Worm (Caenorhabditis elegans) whole organism, L2 larva: ENCODE measurements around the gene mcm-10.

Experiments
- F13H6.1 ChIP-seq: sonication (generic microtip); optimal IDR thresholded peaks from 2 replicates; lab custom pipeline; 2016; ENCODE audit warnings: missing genetic modification characterization, missing compliant biosample characterization
- aly-2 ChIP-seq: fragments of 150-350 bp; optimal IDR thresholded peaks from 2 replicates; lab custom pipeline; 2014; ENCODE audit warnings: missing biosample characterization, missing genetic modification characterization
- ama-1 ChIP-seq: fragments of 150-350 bp; optimal IDR thresholded peaks from 2 replicates; lab custom pipeline; 2018; ENCODE audit warnings: inconsistent platforms
- dmd-4 ChIP-seq: sonication (generic microtip); optimal IDR thresholded peaks from 2 replicates; lab custom pipeline; 2017; ENCODE audit warnings: missing biosample characterization, missing genetic modification characterization
- lin-39 ChIP-seq: fragments of 150-350 bp; optimal IDR thresholded peaks from 2 replicates; lab custom pipeline; 2014; ENCODE audit warnings: missing biosample characterization, missing genetic modification reagents, missing genetic modification characterization
- lsy-2 ChIP-seq, 2 experiments: fragments of 150-350 bp in 1 of 2; sonication (generic microtip) in 1 of 2; optimal IDR thresholded peaks; 2 replicates each; lab custom pipeline; 2014 to 2017; ENCODE audit warnings: missing biosample characterization in 2 of 2, missing genetic modification characterization in 2 of 2
- mdl-1 ChIP-seq, 2 experiments: fragments of 150-350 bp in 1 of 2; sonication (generic microtip) in 1 of 2; optimal IDR thresholded peaks; 2 replicates each; lab custom pipeline; 2017; ENCODE audit warnings: missing biosample characterization in 2 of 2, missing genetic modification characterization in 2 of 2
- nhr-11 ChIP-seq: fragments of 150-350 bp; optimal IDR thresholded peaks from 2 replicates; lab custom pipeline; 2014; ENCODE audit warnings: missing biosample characterization, missing genetic modification characterization
- nhr-23 ChIP-seq: fragments of 150-350 bp; optimal IDR thresholded peaks from 2 replicates; lab custom pipeline; 2014; ENCODE audit warnings: missing biosample characterization, missing genetic modification reagents, missing genetic modification characterization
- nhr-6 ChIP-seq: fragments of 150-350 bp; optimal IDR thresholded peaks from 2 replicates; lab custom pipeline; 2014; ENCODE audit warnings: missing biosample characterization, missing genetic modification characterization
- nhr-77 ChIP-seq: fragments of 150-350 bp; optimal IDR thresholded peaks from 2 replicates; lab custom pipeline; 2014; ENCODE audit warnings: missing biosample characterization, missing genetic modification characterization
- snpc-4 ChIP-seq: fragments of 150-350 bp; optimal IDR thresholded peaks from 2 replicates; lab custom pipeline; 2014; ENCODE audit warnings: missing biosample characterization, missing genetic modification characterization
- unc-62 ChIP-seq: fragments of 150-350 bp; optimal IDR thresholded peaks from 2 replicates; lab custom pipeline; 2014; ENCODE audit warnings: missing biosample characterization, missing genetic modification reagents, missing genetic modification characterization
- zag-1 ChIP-seq: fragments of 150-350 bp; optimal IDR thresholded peaks from 2 replicates; lab custom pipeline; 2014; ENCODE audit warnings: missing biosample characterization, missing genetic modification characterization

DNA sequence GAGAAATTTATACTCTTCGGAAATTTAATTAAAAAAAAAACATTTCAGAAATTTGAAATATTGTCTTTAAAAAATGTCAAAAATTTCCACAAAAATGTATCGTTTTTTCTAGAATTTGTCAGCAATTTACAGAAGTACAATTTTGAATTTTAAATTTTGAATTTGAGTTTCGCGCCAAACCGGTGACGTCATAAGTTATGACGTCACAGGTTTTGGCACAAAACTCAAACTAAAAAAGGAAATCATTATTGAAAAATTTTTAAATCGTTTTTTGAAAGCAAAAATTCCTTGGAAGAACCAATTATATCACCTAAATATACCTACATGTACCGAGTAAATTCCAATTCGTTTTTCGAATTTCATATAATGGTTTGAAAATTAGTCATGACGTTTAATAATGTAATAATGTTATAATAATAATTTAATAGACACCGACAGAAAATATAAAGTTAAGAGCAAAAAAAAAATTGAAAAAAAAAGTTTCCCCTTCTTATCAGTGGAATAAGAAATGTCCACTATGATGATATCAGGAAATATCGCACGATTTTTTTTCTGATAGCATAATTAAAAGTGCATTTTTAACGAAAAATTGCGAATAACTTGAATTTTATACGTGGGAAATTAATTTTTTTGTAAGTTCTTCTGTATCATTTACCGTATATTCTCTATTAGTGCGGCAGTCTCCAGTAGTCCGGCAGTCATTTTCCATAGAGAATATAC is 32.9 kb downstream of the mcm-10 start:
- TF ChIP-seq ama-1, result no peak
- TF ChIP-seq nhr-77 (tag; lab: Kevin White, UChicago), result no peak
- no peak for TF ChIP-seq unc-62
- no peak for TF ChIP-seq aly-2
- TF ChIP-seq lsy-2 (tag; optimal IDR thresholded peaks at IDR 0.05; lab: Kevin White, UChicago), result no peak
- no peak for TF ChIP-seq mdl-1 (tag; optimal IDR thresholded peaks at IDR 0.05; lab: Kevin White, UChicago)
- no peak for TF ChIP-seq nhr-11 (tag; lab: Kevin White, UChicago)
- no peak for TF ChIP-seq zag-1 (tag; lab: Kevin White, UChicago)
- no peak for TF ChIP-seq dmd-4 (tag; lab: Kevin White, UChicago)
- TF ChIP-seq nhr-6 (tag; lab: Kevin White, UChicago), result no peak
- no peak for TF ChIP-seq lin-39 (tag; lab: Kevin White, UChicago)
- no peak for TF ChIP-seq nhr-23 (tag; lab: Kevin White, UChicago)
- no peak for TF ChIP-seq snpc-4 (tag; lab: Kevin White, UChicago)
- no peak for TF ChIP-seq F13H6.1 (tag; lab: Kevin White, UChicago)
